Fruit fly (Drosophila melanogaster) whole organism, embryonic: ENCODE data around the gene Cont.

Experiments
- Ada2b ChIP-seq: fragments of 200-800 bp; sonication (Bioruptor generic); IDR thresholded peaks from 2 replicates; pipeline ENCODE4 v1.3.6; 2022; ENCODE audit warnings: missing biosample characterization, missing genetic modification characterization
- Awh ChIP-seq: fragments of 200-800 bp; sonication (Bioruptor generic); IDR thresholded peaks from 2 replicates; pipeline ENCODE4, ENCODE4 v1.3.6; 2022; ENCODE audit warnings: missing biosample characterization, missing genetic modification characterization
- Bgb ChIP-seq: fragments of 200-800 bp; sonication (Bioruptor generic); IDR thresholded peaks from 2 replicates; pipeline ENCODE4 v1.3.6; 2022; ENCODE audit warnings: missing biosample characterization, missing genetic modification characterization; ENCODE audit not compliant: partially characterized antibody
- CG10209 ChIP-seq: fragments of 200-800 bp; sonication (Bioruptor generic); optimal IDR thresholded peaks from 3 replicates; lab custom pipeline; 2017; ENCODE audit warnings: missing biosample characterization, mild to moderate bottlenecking, missing genetic modification characterization, missing genetic modification reagents
- CG10979 ChIP-seq: fragments of 200-800 bp; sonication (Bioruptor generic); optimal IDR thresholded peaks from 2 replicates; lab custom pipeline; 2018; ENCODE audit warnings: missing biosample characterization, mild to moderate bottlenecking, missing genetic modification characterization, moderate library complexity
- CG11247 ChIP-seq: fragments of 200-800 bp; sonication (Bioruptor generic); IDR thresholded peaks from 2 replicates; pipeline ENCODE4 v1.3.6; 2022; ENCODE audit warnings: missing biosample characterization, missing genetic modification characterization
- CG12155 ChIP-seq: fragments of 200-800 bp; sonication (Bioruptor generic); optimal IDR thresholded peaks from 3 replicates; lab custom pipeline; 2016; ENCODE audit warnings: missing biosample characterization, missing genetic modification characterization
- CG12769 ChIP-seq: fragments of 200-800 bp; sonication (Bioruptor generic); optimal IDR thresholded peaks from 2 replicates; lab custom pipeline; 2019; ENCODE audit warnings: missing biosample characterization, mild to moderate bottlenecking, missing genetic modification characterization, moderate library complexity
- CG15479 ChIP-seq: fragments of 200-800 bp; sonication (Bioruptor generic); optimal IDR thresholded peaks from 3 replicates; lab custom pipeline; 2019; ENCODE audit warnings: missing biosample characterization, mild to moderate bottlenecking, missing genetic modification characterization, moderate library complexity
- CG1647 ChIP-seq: fragments of 200-800 bp; sonication (Bioruptor generic); optimal IDR thresholded peaks from 3 replicates; lab custom pipeline; 2016; ENCODE audit warnings: missing biosample characterization, missing genetic modification characterization
- CG18599 ChIP-seq: fragments of 200-800 bp; sonication (Bioruptor generic); optimal IDR thresholded peaks from 3 replicates; lab custom pipeline; 2017; ENCODE audit warnings: missing biosample characterization, missing genetic modification characterization, mild to moderate bottlenecking, moderate library complexity, missing genetic modification reagents
- CG2120 ChIP-seq: fragments of 200-800 bp; sonication (Bioruptor generic); optimal IDR thresholded peaks from 3 replicates; lab custom pipeline; 2016; ENCODE audit warnings: missing biosample characterization, missing genetic modification characterization
- CG31388 ChIP-seq: fragments of 200-800 bp; sonication (Bioruptor generic); optimal IDR thresholded peaks from 2 replicates; lab custom pipeline; 2016; ENCODE audit warnings: missing biosample characterization, missing genetic modification characterization
- CG32532 ChIP-seq: fragments of 200-800 bp; sonication (Bioruptor generic); IDR thresholded peaks from 2 replicates; pipeline ENCODE4 v1.3.6; 2022; ENCODE audit warnings: missing biosample characterization, missing genetic modification characterization
- CG3281 ChIP-seq: fragments of 200-800 bp; sonication (Bioruptor generic); optimal IDR thresholded peaks from 3 replicates; lab custom pipeline; 2017; ENCODE audit warnings: missing biosample characterization, mild to moderate bottlenecking, missing genetic modification characterization
- CG6689 ChIP-seq: fragments of 200-800 bp; sonication (Bioruptor generic); IDR thresholded peaks from 2 replicates; pipeline ENCODE4 v1.3.6; 2022; ENCODE audit warnings: missing biosample characterization, missing genetic modification characterization
- CG7928 ChIP-seq: fragments of 200-800 bp; sonication (Bioruptor generic); optimal IDR thresholded peaks from 2 replicates; lab custom pipeline; 2017; ENCODE audit warnings: missing biosample characterization, mild to moderate bottlenecking, missing genetic modification characterization
- CG8089 ChIP-seq: fragments of 200-800 bp; sonication (Bioruptor generic); optimal IDR thresholded peaks from 3 replicates; lab custom pipeline; 2016; ENCODE audit warnings: missing biosample characterization, missing genetic modification characterization
- CG9215 ChIP-seq: fragments of 200-800 bp; sonication (Bioruptor generic); IDR thresholded peaks from 2 replicates; pipeline ENCODE4 v1.3.6; 2022; ENCODE audit warnings: missing biosample characterization, missing genetic modification characterization
- CHES-1-like ChIP-seq: fragments of 200-800 bp; sonication (Bioruptor generic); optimal IDR thresholded peaks from 2 replicates; lab custom pipeline; 2016; ENCODE audit warnings: missing biosample characterization, missing genetic modification characterization
- D ChIP-seq, 2 experiments: fragments of 200-800 bp in 1 of 2; fragments of >200 bp in 1 of 2; sonication (Bioruptor generic) in 1 of 2; optimal IDR thresholded peaks; 2 replicates in 1 of 2; 3 replicates in 1 of 2; lab custom pipeline; 2017; ENCODE audit warnings: mild to moderate bottlenecking in 1 of 2, missing biosample characterization in 1 of 2, missing genetic modification characterization in 1 of 2, missing genetic modification reagents in 1 of 2
- Dad ChIP-seq: fragments of 200-800 bp; sonication (Bioruptor generic); optimal IDR thresholded peaks from 3 replicates; lab custom pipeline; 2016; ENCODE audit warnings: missing biosample characterization, missing genetic modification characterization
- Dll ChIP-seq: fragments of 200-800 bp; sonication (Bioruptor generic); IDR thresholded peaks from 4 replicates; pipeline ENCODE4 v1.3.6; 2022; ENCODE audit warnings: missing biosample characterization, missing genetic modification characterization; ENCODE audit not compliant: partially characterized antibody
- Eip74EF ChIP-seq, 2 experiments: fragments of 200-800 bp in 1 of 2; fragments of >200 bp in 1 of 2; sonication (Bioruptor generic) in 1 of 2; optimal IDR thresholded peaks; 2 replicates each; lab custom pipeline; 2017 to 2019; ENCODE audit warnings: missing biosample characterization in 2 of 2, missing genetic modification characterization in 2 of 2, mild to moderate bottlenecking in 1 of 2, moderate library complexity in 1 of 2
- HHEX ChIP-seq: fragments of 200-800 bp; sonication (Bioruptor generic); optimal IDR thresholded peaks from 3 replicates; lab custom pipeline; 2017; ENCODE audit warnings: missing biosample characterization, mild to moderate bottlenecking, missing genetic modification characterization, missing genetic modification reagents
- MBD-R2 ChIP-seq: fragments of 200-800 bp; sonication (Bioruptor generic); IDR thresholded peaks from 2 replicates; pipeline ENCODE4 v1.3.6; 2022; ENCODE audit warnings: missing biosample characterization, missing genetic modification characterization
- Mrtf ChIP-seq: fragments of 200-800 bp; sonication (Bioruptor generic); IDR thresholded peaks from 3 replicates; pipeline ENCODE4 v1.3.6; 2022; ENCODE audit warnings: missing biosample characterization, missing genetic modification characterization
- Myb ChIP-seq: fragments of 200-800 bp; sonication (Bioruptor generic); optimal IDR thresholded peaks from 2 replicates; lab custom pipeline; 2016; ENCODE audit warnings: missing biosample characterization, missing genetic modification characterization
- Tbp ChIP-seq: fragments of >200 bp; optimal IDR thresholded peaks from 2 replicates; lab custom pipeline; 2018; ENCODE audit warnings: missing biosample characterization, missing genetic modification characterization
- Xrp1 ChIP-seq: fragments of 200-800 bp; sonication (Bioruptor generic); IDR thresholded peaks from 2 replicates; pipeline ENCODE4 v1.3.6; 2022; ENCODE audit warnings: missing biosample characterization, missing genetic modification characterization
- az2 ChIP-seq: fragments of 200-800 bp; sonication (Bioruptor generic); optimal IDR thresholded peaks from 3 replicates; lab custom pipeline; 2016; ENCODE audit warnings: missing biosample characterization, missing genetic modification characterization
- cg ChIP-seq: fragments of 200-800 bp; sonication (Bioruptor generic); optimal IDR thresholded peaks from 3 replicates; lab custom pipeline; 2019; ENCODE audit warnings: missing biosample characterization, mild to moderate bottlenecking, missing genetic modification characterization, moderate library complexity
- dm ChIP-seq: fragments of 200-800 bp; sonication (Bioruptor generic); optimal IDR thresholded peaks from 3 replicates; lab custom pipeline; 2016; ENCODE audit warnings: missing biosample characterization, missing genetic modification characterization
- gsb ChIP-seq: fragments of 200-800 bp; sonication (Bioruptor generic); IDR thresholded peaks from 2 replicates; pipeline ENCODE4 v1.3.6; 2022; ENCODE audit warnings: missing biosample characterization, missing genetic modification characterization
- hkb ChIP-seq, 2 experiments: fragments of 200-800 bp in 1 of 2; fragments of >200 bp in 1 of 2; sonication (Bioruptor generic) in 1 of 2; IDR thresholded peaks in 1 of 2; optimal IDR thresholded peaks in 1 of 2; 2 replicates each; pipeline versions ENCODE4 v1.3.6 to Lab custom; 2017 to 2022; ENCODE audit warnings: missing biosample characterization in 1 of 2, missing genetic modification characterization in 1 of 2
- knrl ChIP-seq: fragments of 200-800 bp; sonication (Bioruptor generic); IDR thresholded peaks from 3 replicates; pipeline ENCODE4 v1.3.6; 2022; ENCODE audit warnings: missing biosample characterization, missing genetic modification characterization; ENCODE audit not compliant: partially characterized antibody
- lmd ChIP-seq: fragments of 200-800 bp; sonication (Bioruptor generic); IDR thresholded peaks from 2 replicates; pipeline ENCODE4 v1.3.6; 2022; ENCODE audit warnings: missing biosample characterization, missing genetic modification characterization
- onecut ChIP-seq: fragments of 200-800 bp; sonication (Bioruptor generic); IDR thresholded peaks from 2 replicates; pipeline ENCODE4 v1.3.6; 2022; ENCODE audit warnings: missing biosample characterization, missing genetic modification characterization
- pfk ChIP-seq: fragments of 200-800 bp; sonication (Bioruptor generic); optimal IDR thresholded peaks from 2 replicates; lab custom pipeline; 2018; ENCODE audit warnings: missing biosample characterization, mild to moderate bottlenecking, missing genetic modification characterization, moderate library complexity
- phol ChIP-seq: fragments of 200-800 bp; sonication (Bioruptor generic); optimal IDR thresholded peaks from 3 replicates; lab custom pipeline; 2018; ENCODE audit warnings: missing biosample characterization, mild to moderate bottlenecking, missing genetic modification characterization, moderate library complexity
- schlank ChIP-seq: fragments of 200-800 bp; sonication (Bioruptor generic); optimal IDR thresholded peaks from 2 replicates; lab custom pipeline; 2018; ENCODE audit warnings: missing biosample characterization, mild to moderate bottlenecking, missing genetic modification characterization
- sd ChIP-seq: fragments of 200-800 bp; sonication (Bioruptor generic); optimal IDR thresholded peaks from 3 replicates; lab custom pipeline; 2018; ENCODE audit warnings: missing biosample characterization, mild to moderate bottlenecking, missing genetic modification characterization, moderate library complexity
- so ChIP-seq: fragments of 200-800 bp; sonication (Bioruptor generic); IDR thresholded peaks from 3 replicates; pipeline ENCODE4 v1.3.6; 2022; ENCODE audit warnings: missing biosample characterization, missing genetic modification characterization
- sqz ChIP-seq: fragments of 200-800 bp; sonication (Bioruptor generic); optimal IDR thresholded peaks from 3 replicates; lab custom pipeline; 2018; ENCODE audit warnings: missing biosample characterization, mild to moderate bottlenecking, missing genetic modification characterization
- stc ChIP-seq: fragments of 200-800 bp; sonication (Bioruptor generic); IDR thresholded peaks from 2 replicates; pipeline ENCODE4 v1.3.6; 2022; ENCODE audit warnings: missing biosample characterization, missing genetic modification characterization
- tll ChIP-seq, 2 experiments: fragments of 200-800 bp in 1 of 2; fragments of >200 bp in 1 of 2; sonication (Bioruptor generic) in 1 of 2; optimal IDR thresholded peaks; 2 replicates each; lab custom pipeline; 2017 to 2019; ENCODE audit warnings: missing biosample characterization in 2 of 2, missing genetic modification characterization in 2 of 2, mild to moderate bottlenecking in 1 of 2, moderate library complexity in 1 of 2

Cont gene

dm6 chr3R:4378363-4379354 is 2.4 kb upstream of the Cont start, which contains the start of gene Sfxn1-3 (continued):
- TF ChIP-seq Xrp1 (GFP tag; lab: Robert Waterston, UW), result peak; percentile 32; the same call in 1 of the 2 replicates
- peak; percentile 72 for TF ChIP-seq pfk (GFP tag; lab: Kevin White, UChicago)
- peak; percentile 58; the same call in 2 of the 3 replicates for TF ChIP-seq so (GFP tag; lab: Robert Waterston, UW)
- peak; percentile 35 for TF ChIP-seq CG3281
- TF ChIP-seq CG31388 (GFP tag; lab: Kevin White, UChicago), result no peak
- TF ChIP-seq Eip74EF (GFP tag; optimal IDR thresholded peaks at IDR 0.05; lab: Kevin White, UChicago), result peak in 1 of 2 experiments; percentile 79
- TF ChIP-seq dm (GFP tag; lab: Kevin White, UChicago), result peak; percentile 36
- peak; percentile 47 for TF ChIP-seq onecut (GFP tag; lab: Robert Waterston, UW)
- no peak for TF ChIP-seq CG8089 (GFP tag; lab: Kevin White, UChicago)
- TF ChIP-seq HHEX (GFP tag; lab: Kevin White, UChicago), result peak; percentile 27
- no peak for TF ChIP-seq hkb (optimal IDR thresholded peaks at IDR 0.05; lab: Kevin White, UChicago)
- TF ChIP-seq hkb (GFP tag; IDR thresholded peaks at IDR 0.05; lab: Robert Waterston, UW), result no peak; the same call in 1 of the 2 replicates
- TF ChIP-seq Dad, result peak; percentile 10
- no peak for TF ChIP-seq sqz
- no peak for TF ChIP-seq CHES-1-like (GFP tag; lab: Kevin White, UChicago)
- peak; percentile 64 for TF ChIP-seq CG2120
- TF ChIP-seq CG1647, result no peak
- peak; percentile 95 for TF ChIP-seq sd (tag; lab: Kevin White, UChicago)
- peak; percentile 44; the same call in 1 of the 2 replicates for TF ChIP-seq stc
- TF ChIP-seq D (optimal IDR thresholded peaks at IDR 0.05; lab: Kevin White, UChicago), result no peak
- TF ChIP-seq D (GFP tag; optimal IDR thresholded peaks at IDR 0.05; lab: Kevin White, UChicago), result no peak
- peak; percentile 38; the same call in 1 of the 2 replicates for TF ChIP-seq CG6689
- TF ChIP-seq cg, result peak; percentile 62
- TF ChIP-seq MBD-R2 (GFP tag; lab: Robert Waterston, UW), result peak; percentile 27; the same call in 1 of the 2 replicates
- TF ChIP-seq CG10979 (tag; lab: Kevin White, UChicago), result peak; percentile 24
- TF ChIP-seq CG7928 (GFP tag; lab: Kevin White, UChicago), result peak; percentile 84
- TF ChIP-seq phol (tag; lab: Kevin White, UChicago), result peak; percentile 20
- peak; percentile 84 for TF ChIP-seq CG18599 (GFP tag; lab: Kevin White, UChicago)
- TF ChIP-seq CG11247 (GFP tag; lab: Robert Waterston, UW), result no peak
- TF ChIP-seq az2 (GFP tag; lab: Kevin White, UChicago), result peak; percentile 15
- TF ChIP-seq CG10209, result peak; percentile 22
- TF ChIP-seq CG9215 (GFP tag; lab: Robert Waterston, UW), result no peak
- TF ChIP-seq Tbp, result no peak
- no peak for TF ChIP-seq tll (GFP tag; optimal IDR thresholded peaks at IDR 0.05; lab: Kevin White, UChicago)
- TF ChIP-seq Ada2b, result peak; percentile 37; the same call in 1 of the 2 replicates
- TF ChIP-seq knrl (GFP tag; lab: Robert Waterston, UW), result peak; percentile 19; the same call in 1 of the 3 replicates
- no peak for TF ChIP-seq Mrtf
- peak; percentile 97 for TF ChIP-seq CG12769 (tag; lab: Kevin White, UChicago)
- TF ChIP-seq CG12155, result no peak
- no peak for TF ChIP-seq schlank
- 0 out of 2 replicates have a peak, but pooled peaks have one; percentile 47 for TF ChIP-seq gsb (GFP tag; lab: Robert Waterston, UW)
- TF ChIP-seq lmd (GFP tag; lab: Robert Waterston, UW), result peak; percentile 51; the same call in 1 of the 2 replicates
- TF ChIP-seq Bgb (GFP tag; lab: Robert Waterston, UW), result peak; percentile 75
- TF ChIP-seq Dll (GFP tag; lab: Robert Waterston, UW), result no peak
- TF ChIP-seq Awh (GFP tag; lab: Robert Waterston, UW), result no peak; the same call in 1 of the 2 replicates
- TF ChIP-seq CG32532 (GFP tag; lab: Robert Waterston, UW), result peak; percentile 65
- peak; percentile 96 for TF ChIP-seq CG15479 (GFP tag; lab: Kevin White, UChicago)
- TF ChIP-seq Myb, result peak; percentile 33
